Fruit fly (Drosophila melanogaster) Kc167 (cell line): ENCODE measurements around the gene Gbs-76A.

Experiments
- insv ChIP-seq: fragments of >200 bp; optimal IDR thresholded peaks from 3 replicates; lab custom pipeline; 2018; ENCODE audit warnings: missing external identifiers
- psq ChIP-seq: fragments of >200 bp; optimal IDR thresholded peaks from 2 replicates; lab custom pipeline; 2017; ENCODE audit warnings: missing external identifiers
- ttk ChIP-seq: sonication (Bioruptor generic); optimal IDR thresholded peaks from 2 replicates; lab custom pipeline; 2017; ENCODE audit warnings: missing external identifiers

DNA sequence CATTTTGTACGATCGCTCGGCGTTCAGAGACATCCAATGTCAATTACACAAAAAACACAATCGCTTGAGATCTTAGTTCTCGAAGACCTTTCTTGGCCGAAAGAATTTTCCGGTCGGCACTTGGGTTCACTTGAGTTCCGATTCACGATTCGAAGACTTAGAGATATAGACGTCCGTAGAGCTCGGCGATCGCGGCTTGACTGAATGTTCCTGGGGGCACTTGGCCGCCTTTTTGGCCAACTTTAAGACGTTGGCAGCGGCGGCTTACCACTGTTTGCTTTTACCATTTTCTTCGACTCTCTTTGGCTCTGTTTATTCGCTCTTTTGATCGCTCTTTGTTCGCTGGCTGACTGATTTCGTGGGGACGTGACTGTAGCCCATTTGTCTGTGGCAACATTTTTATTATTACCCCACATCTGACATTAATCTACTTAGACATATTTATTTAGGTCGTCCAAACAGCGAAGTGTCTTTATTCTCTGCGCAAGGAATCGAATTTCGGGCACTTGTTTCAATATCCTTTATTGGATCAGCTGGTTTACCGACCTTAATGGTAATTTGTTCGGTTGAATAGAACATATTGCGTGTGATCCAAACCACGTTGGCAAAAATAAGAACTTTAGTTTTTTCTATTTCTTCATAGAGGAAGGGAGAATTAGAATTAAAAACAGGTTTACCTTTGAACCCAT lies 45.0 kb upstream of the Gbs-76A start, which contains the start of gene pip:
- TF ChIP-seq psq (no peak), ttk (lab: Kevin White, UChicago) (no peak), insv (lab: Kevin White, UChicago) (no peak)
